Worm (Caenorhabditis elegans): ENCODE measurements around the gene Y69A2AR.12.

Gene Y69A2AR.12

DNA sequence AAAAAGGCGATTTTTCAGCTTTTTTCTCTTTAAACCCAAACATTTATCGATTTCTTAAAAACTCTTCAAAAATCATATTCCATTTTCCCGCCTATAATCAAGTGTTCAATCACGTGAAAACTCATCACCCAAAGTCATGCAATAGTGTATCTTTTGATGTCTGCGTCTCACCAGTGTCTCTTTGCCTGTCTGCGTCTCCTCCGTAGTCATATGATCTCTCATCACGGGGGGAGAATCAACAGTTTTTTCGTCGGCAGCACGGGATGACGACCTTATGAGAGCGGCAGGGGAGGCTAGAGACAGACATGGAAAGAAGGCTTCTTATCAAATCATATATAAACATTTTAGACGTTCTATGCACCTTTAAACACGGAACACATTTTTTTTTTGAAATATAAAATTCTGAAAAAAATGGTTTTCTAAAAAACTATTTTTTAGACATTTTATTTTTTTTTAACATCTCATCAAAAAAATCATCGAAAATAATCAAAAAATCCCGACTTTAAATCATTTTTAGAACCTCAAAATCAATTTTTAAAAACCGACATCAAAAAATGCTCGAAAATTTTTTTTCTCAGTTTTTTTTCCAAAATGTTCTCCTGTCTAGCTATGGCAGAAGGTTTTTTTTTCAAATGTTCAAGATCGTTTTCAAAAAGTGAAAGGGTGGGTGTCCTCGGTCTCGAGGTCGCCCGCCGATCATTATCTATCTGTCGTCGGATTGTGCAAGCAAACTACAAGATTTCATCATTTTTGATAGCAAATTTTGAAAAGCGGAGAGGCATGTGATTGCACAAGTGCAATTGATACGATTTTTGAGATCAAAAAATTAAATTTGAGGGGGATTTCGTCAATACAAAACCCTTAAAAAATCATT lies 33.8 kb downstream of the Y69A2AR.12 start (continued):
- TF ChIP-seq ZK185.1 (tag; optimal IDR thresholded peaks at IDR 0.05; ENCODE audit: poor library complexity, severe bottlenecking) (peak; percentile 94), F55B11.4 (tag; optimal IDR thresholded peaks at IDR 0.05; ENCODE audit: borderline replicate concordance, insufficient read depth) (no peak), dpff-1 (tag; optimal IDR thresholded peaks at IDR 0.05) (peak; percentile 54), mes-4 (tag; optimal IDR thresholded peaks at IDR 0.05) (no peak), nhr-120 (GFP tag; IDR thresholded peaks at IDR 0.05) (peak; percentile 59; the same call in 1 of the 2 replicates), dox-1 (GFP tag; IDR thresholded peaks at IDR 0.05) (peak; percentile 95), ztf-18 (tag; optimal IDR thresholded peaks at IDR 0.05) (peak; percentile 68), gei-17 (GFP tag; optimal IDR thresholded peaks at IDR 0.05) (peak; percentile 88), ztf-22 (GFP tag; optimal IDR thresholded peaks at IDR 0.05) (peak; percentile 92), madf-3 (GFP tag; IDR thresholded peaks at IDR 0.05) (peak; percentile 93), akir-1 (GFP tag; optimal IDR thresholded peaks at IDR 0.05) (peak; percentile 90), ets-4 (GFP tag; optimal IDR thresholded peaks at IDR 0.05) (peak; percentile 90), lir-1 (GFP tag; conservative IDR thresholded peaks at IDR 0.05) (peak; percentile 96), lin-35 (GFP tag; optimal IDR thresholded peaks at IDR 0.05) (peak in 1 of 3 experiments; percentile 87), C17E4.6 (GFP tag; IDR thresholded peaks at IDR 0.05) (peak; percentile 92), nhr-80 (tag; optimal IDR thresholded peaks at IDR 0.05) (peak; percentile 96), mcd-1 (GFP tag; IDR thresholded peaks at IDR 0.05) (peak; percentile 91), hmg-1.2 (GFP tag; IDR thresholded peaks at IDR 0.05) (peak; percentile 98), lin-40 (tag; optimal IDR thresholded peaks at IDR 0.05) (peak; percentile 97), die-1 (tag; optimal IDR thresholded peaks at IDR 0.05) (peak; percentile 70), tbp1 (GFP tag; optimal IDR thresholded peaks at IDR 0.05) (peak; percentile 76), hlh-26 (GFP tag; conservative IDR thresholded peaks at IDR 0.05) (no peak), snpc-1.3 (tag; optimal IDR thresholded peaks at IDR 0.05; ENCODE audit: insufficient read depth) (no peak), pbrm-1 (GFP tag; IDR thresholded peaks at IDR 0.05) (peak; percentile 96), nfya-1 (tag; optimal IDR thresholded peaks at IDR 0.05; ENCODE audit: borderline replicate concordance, insufficient read depth) (no peak), F33H1.4 (GFP tag; IDR thresholded peaks at IDR 0.05) (peak; percentile 65), athp-1 (tag; optimal IDR thresholded peaks at IDR 0.05) (peak; percentile 97), mel-28 (tag; optimal IDR thresholded peaks at IDR 0.05; ENCODE audit: borderline replicate concordance) (peak; percentile 77), chd-7 (tag; optimal IDR thresholded peaks at IDR 0.05) (peak; percentile 98), nhr-27 (tag; optimal IDR thresholded peaks at IDR 0.05) (no peak), Y67H2A.10 (GFP tag; conservative IDR thresholded peaks at IDR 0.05) (peak; percentile 98), hmg-20 (GFP tag; IDR thresholded peaks at IDR 0.05) (peak; percentile 67; the same call in 1 of the 2 replicates), attf-5 (GFP tag; optimal IDR thresholded peaks at IDR 0.05) (peak; percentile 99), unc-62 (GFP tag; optimal IDR thresholded peaks at IDR 0.05) (peak; percentile 62), F57A8.1 (GFP tag; optimal IDR thresholded peaks at IDR 0.05) (no peak), ccch-3 (GFP tag; optimal IDR thresholded peaks at IDR 0.05) (no peak), ceh-91 (GFP tag; IDR thresholded peaks at IDR 0.05) (peak; percentile 51), ama-1 (optimal IDR thresholded peaks at IDR 0.05) (peak; percentile 40), ama-1 (GFP tag; optimal IDR thresholded peaks at IDR 0.05) (no peak), sea-2 (GFP tag; IDR thresholded peaks at IDR 0.05) (peak; percentile 97), Y53F4B.3 (GFP tag; IDR thresholded peaks at IDR 0.05) (no peak), Y56A3A.18 (GFP tag; IDR thresholded peaks at IDR 0.05) (peak; percentile 96), unc-130 (GFP tag; optimal IDR thresholded peaks at IDR 0.05) (no peak), snpc-1.1 (tag; optimal IDR thresholded peaks at IDR 0.05; ENCODE audit: insufficient read depth) (no peak), attf-3 (GFP tag; conservative IDR thresholded peaks at IDR 0.05) (peak; percentile 63)
